Fruit fly (Drosophila melanogaster) whole organism, prepupa: ENCODE measurements around the gene uncNacbeta.
A peak's percentile ranks its signal among the peaks of the same experiment; 100 is the strongest.

ENCODE experiments used
- Blimp-1 ChIP-seq: fragments of 200-800 bp; sonication (Bioruptor generic); optimal IDR thresholded peaks from 3 replicates; lab custom pipeline; 2017; ENCODE audit warnings: missing biosample characterization, missing genetic modification characterization, mild to moderate bottlenecking, moderate library complexity, missing genetic modification reagents
- CG10631 ChIP-seq: fragments of 200-800 bp; sonication (Bioruptor generic); optimal IDR thresholded peaks from 2 replicates; lab custom pipeline; 2016; ENCODE audit warnings: missing biosample characterization, missing genetic modification characterization
- CG11294 ChIP-seq: fragments of 200-800 bp; sonication (Bioruptor generic); IDR thresholded peaks from 2 replicates; pipeline ENCODE4 v1.3.6; 2022; ENCODE audit warnings: missing biosample characterization, missing genetic modification characterization
- CG11762 ChIP-seq: fragments of 200-800 bp; sonication (Bioruptor generic); optimal IDR thresholded peaks from 3 replicates; lab custom pipeline; 2016; ENCODE audit warnings: missing biosample characterization, missing genetic modification characterization; ENCODE audit not compliant: insufficient read depth
- CG11902 ChIP-seq: fragments of 200-800 bp; sonication (Bioruptor generic); optimal IDR thresholded peaks from 3 replicates; lab custom pipeline; 2016; ENCODE audit warnings: missing biosample characterization, missing genetic modification characterization
- CG1621 ChIP-seq: fragments of 200-800 bp; sonication (Bioruptor generic); optimal IDR thresholded peaks from 3 replicates; lab custom pipeline; 2018; ENCODE audit warnings: missing biosample characterization, mild to moderate bottlenecking, missing genetic modification characterization
- CG16779 ChIP-seq: fragments of 200-800 bp; sonication (Bioruptor generic); optimal IDR thresholded peaks from 3 replicates; lab custom pipeline; 2017; ENCODE audit warnings: missing biosample characterization, mild to moderate bottlenecking, missing genetic modification characterization
- CG3032 ChIP-seq: fragments of 200-800 bp; optimal IDR thresholded peaks from 2 replicates; lab custom pipeline; 2019; ENCODE audit warnings: missing biosample characterization, mild to moderate bottlenecking, missing genetic modification characterization, moderate library complexity
- CG31627 ChIP-seq: fragments of 200-800 bp; sonication (Bioruptor generic); optimal IDR thresholded peaks from 3 replicates; lab custom pipeline; 2016; ENCODE audit warnings: missing biosample characterization, missing genetic modification characterization
- CG32006 ChIP-seq: fragments of 200-800 bp; sonication (Bioruptor generic); optimal IDR thresholded peaks from 3 replicates; lab custom pipeline; 2017; ENCODE audit warnings: missing biosample characterization, mild to moderate bottlenecking, missing genetic modification characterization
- CG34406 ChIP-seq: fragments of 200-800 bp; sonication (Bioruptor generic); optimal IDR thresholded peaks from 3 replicates; lab custom pipeline; 2016; ENCODE audit warnings: missing biosample characterization, missing genetic modification characterization
- CG3919 ChIP-seq: fragments of 200-800 bp; sonication (Bioruptor generic); optimal IDR thresholded peaks from 3 replicates; lab custom pipeline; 2016; ENCODE audit warnings: missing biosample characterization, missing genetic modification characterization
- CG4318 ChIP-seq: fragments of 200-800 bp; sonication (Bioruptor generic); optimal IDR thresholded peaks from 3 replicates; lab custom pipeline; 2017; ENCODE audit warnings: missing biosample characterization, mild to moderate bottlenecking, missing genetic modification characterization
- CG6163 ChIP-seq: fragments of 200-800 bp; sonication (Bioruptor generic); IDR thresholded peaks from 3 replicates; pipeline ENCODE4 v1.3.6; 2022; ENCODE audit warnings: missing biosample characterization, missing genetic modification characterization
- CG6276 ChIP-seq: fragments of 200-800 bp; sonication (Bioruptor generic); optimal IDR thresholded peaks from 2 replicates; lab custom pipeline; 2017; ENCODE audit warnings: missing biosample characterization, mild to moderate bottlenecking, missing genetic modification characterization
- CG6854 ChIP-seq: fragments of 200-800 bp; sonication (Bioruptor generic); optimal IDR thresholded peaks from 2 replicates; lab custom pipeline; 2017; ENCODE audit warnings: missing biosample characterization, mild to moderate bottlenecking, missing genetic modification characterization
- CG7368 ChIP-seq: fragments of 200-800 bp; sonication (Bioruptor generic); optimal IDR thresholded peaks from 3 replicates; lab custom pipeline; 2016; ENCODE audit warnings: missing biosample characterization, missing genetic modification characterization
- CG8119 ChIP-seq: fragments of 200-800 bp; sonication (Bioruptor generic); IDR thresholded peaks from 3 replicates; pipeline ENCODE4 v1.3.6; 2022; ENCODE audit warnings: missing biosample characterization, missing genetic modification characterization
- CG8319 ChIP-seq: fragments of 200-800 bp; sonication (Bioruptor generic); optimal IDR thresholded peaks from 3 replicates; lab custom pipeline; 2016; ENCODE audit warnings: missing biosample characterization, missing genetic modification characterization
- CG8632 ChIP-seq: fragments of 200-800 bp; sonication (Bioruptor generic); optimal IDR thresholded peaks from 3 replicates; lab custom pipeline; 2016; ENCODE audit warnings: missing biosample characterization, missing genetic modification characterization
- CG9139 ChIP-seq: fragments of 200-800 bp; sonication (Bioruptor generic); optimal IDR thresholded peaks from 3 replicates; lab custom pipeline; 2017; ENCODE audit warnings: missing biosample characterization, mild to moderate bottlenecking, missing genetic modification characterization
- Eip75B ChIP-seq: fragments of 200-800 bp; sonication (Bioruptor generic); optimal IDR thresholded peaks from 3 replicates; lab custom pipeline; 2016; ENCODE audit warnings: missing biosample characterization, missing genetic modification characterization
- Eip78C ChIP-seq: fragments of 200-800 bp; sonication (Bioruptor generic); peaks from one replicate; lab custom pipeline; 2016; ENCODE audit warnings: missing biosample characterization, missing genetic modification characterization
- Ets96B ChIP-seq: fragments of 200-800 bp; optimal IDR thresholded peaks from 2 replicates; lab custom pipeline; 2019; ENCODE audit warnings: missing biosample characterization, mild to moderate bottlenecking, missing genetic modification characterization, moderate library complexity
- Gug ChIP-seq: fragments of 200-800 bp; sonication (Bioruptor generic); IDR thresholded peaks from 2 replicates; pipeline ENCODE4 v1.3.6; 2022; ENCODE audit warnings: missing biosample characterization, missing genetic modification characterization
- Hr38 ChIP-seq: sonication (Bioruptor generic); optimal IDR thresholded peaks from 2 replicates; lab custom pipeline; 2016; ENCODE audit warnings: missing biosample characterization, missing genetic modification characterization
- Hr4 ChIP-seq: fragments of 200-800 bp; sonication (Bioruptor generic); optimal IDR thresholded peaks from 3 replicates; lab custom pipeline; 2016; ENCODE audit warnings: missing biosample characterization, missing genetic modification characterization
- Lpt ChIP-seq: fragments of 200-800 bp; sonication (Bioruptor generic); optimal IDR thresholded peaks from 3 replicates; lab custom pipeline; 2016; ENCODE audit warnings: missing biosample characterization, missing genetic modification characterization
- Met ChIP-seq: fragments of 200-800 bp; sonication (Bioruptor generic); optimal IDR thresholded peaks from 3 replicates; lab custom pipeline; 2016; ENCODE audit warnings: missing biosample characterization, missing genetic modification characterization
- OdsH ChIP-seq: fragments of 200-800 bp; sonication (Bioruptor generic); optimal IDR thresholded peaks from 3 replicates; lab custom pipeline; 2016; ENCODE audit warnings: missing biosample characterization, missing genetic modification characterization
- Smox ChIP-seq: fragments of 200-800 bp; sonication (Bioruptor generic); optimal IDR thresholded peaks from 3 replicates; lab custom pipeline; 2016; ENCODE audit warnings: missing biosample characterization, missing genetic modification characterization
- Sox102F ChIP-seq: fragments of 200-800 bp; sonication (Bioruptor generic); optimal IDR thresholded peaks from 2 replicates; lab custom pipeline; 2016; ENCODE audit warnings: missing biosample characterization, mild to moderate bottlenecking, missing genetic modification characterization
- Sox14 ChIP-seq: fragments of 200-800 bp; sonication (Bioruptor generic); optimal IDR thresholded peaks from 3 replicates; lab custom pipeline; 2016; ENCODE audit warnings: missing biosample characterization, missing genetic modification characterization
- Sox15 ChIP-seq: fragments of 200-800 bp; sonication (Bioruptor generic); optimal IDR thresholded peaks from 3 replicates; lab custom pipeline; 2016; ENCODE audit warnings: missing biosample characterization, missing genetic modification characterization
- acj6 ChIP-seq: fragments of 200-800 bp; sonication (Bioruptor generic); optimal IDR thresholded peaks from 3 replicates; lab custom pipeline; 2016; ENCODE audit warnings: missing biosample characterization, missing genetic modification characterization
- eg ChIP-seq: fragments of 200-800 bp; sonication (Bioruptor generic); IDR thresholded peaks from 3 replicates; pipeline ENCODE4 v1.3.6; 2022; ENCODE audit warnings: missing biosample characterization, missing genetic modification characterization
- esn ChIP-seq: fragments of 200-800 bp; sonication (Bioruptor generic); optimal IDR thresholded peaks from 2 replicates; lab custom pipeline; 2016; ENCODE audit warnings: missing biosample characterization, mild to moderate bottlenecking, missing genetic modification characterization, moderate library complexity
- fd59A ChIP-seq: fragments of 200-800 bp; sonication (Bioruptor generic); optimal IDR thresholded peaks from 2 replicates; lab custom pipeline; 2017; ENCODE audit warnings: missing biosample characterization, mild to moderate bottlenecking, missing genetic modification characterization, missing genetic modification reagents
- fd85E ChIP-seq: fragments of 200-800 bp; sonication (Bioruptor generic); optimal IDR thresholded peaks from 3 replicates; lab custom pipeline; 2016; ENCODE audit warnings: missing biosample characterization, missing genetic modification characterization
- lz ChIP-seq: fragments of 200-800 bp; sonication (Bioruptor generic); optimal IDR thresholded peaks from 3 replicates; lab custom pipeline; 2016; ENCODE audit warnings: missing biosample characterization, missing genetic modification characterization
- net ChIP-seq: fragments of 200-800 bp; sonication (Bioruptor generic); optimal IDR thresholded peaks from 3 replicates; lab custom pipeline; 2016; ENCODE audit warnings: missing biosample characterization, missing genetic modification characterization
- pdm3 ChIP-seq: fragments of 200-800 bp; sonication (Bioruptor generic); optimal IDR thresholded peaks from 3 replicates; lab custom pipeline; 2016; ENCODE audit warnings: missing biosample characterization, missing genetic modification characterization
- spab ChIP-seq: fragments of 200-800 bp; sonication (Bioruptor generic); optimal IDR thresholded peaks from 2 replicates; lab custom pipeline; 2017; ENCODE audit warnings: missing biosample characterization, mild to moderate bottlenecking, missing genetic modification characterization, missing genetic modification reagents
- ss ChIP-seq, 2 experiments: fragments of 200-800 bp; sonication (Bioruptor generic); optimal IDR thresholded peaks; 2 replicates in 1 of 2; 3 replicates in 1 of 2; lab custom pipeline; 2017 to 2018; ENCODE audit warnings: mild to moderate bottlenecking in 2 of 2, missing biosample characterization in 2 of 2, missing genetic modification characterization in 2 of 2, moderate library complexity in 1 of 2
- svp ChIP-seq: fragments of 200-800 bp; sonication (Bioruptor generic); peaks from one replicate; lab custom pipeline; 2016; ENCODE audit warnings: missing biosample characterization, missing genetic modification characterization
- topi ChIP-seq: fragments of 200-800 bp; sonication (Bioruptor generic); optimal IDR thresholded peaks from 3 replicates; lab custom pipeline; 2016; ENCODE audit warnings: missing biosample characterization, missing genetic modification characterization

Gene uncNacbeta

dm6 chr2L:559770-560567 is 3.6 kb downstream of the uncNacbeta start, which contains the start of gene rempA:
Gene rempA, minus strand, starts transcription at chr2L:560310.
- no peak for TF ChIP-seq CG9139
- peak; percentile 65 for TF ChIP-seq CG1621 (tag; lab: Kevin White, UChicago)

DNA sequence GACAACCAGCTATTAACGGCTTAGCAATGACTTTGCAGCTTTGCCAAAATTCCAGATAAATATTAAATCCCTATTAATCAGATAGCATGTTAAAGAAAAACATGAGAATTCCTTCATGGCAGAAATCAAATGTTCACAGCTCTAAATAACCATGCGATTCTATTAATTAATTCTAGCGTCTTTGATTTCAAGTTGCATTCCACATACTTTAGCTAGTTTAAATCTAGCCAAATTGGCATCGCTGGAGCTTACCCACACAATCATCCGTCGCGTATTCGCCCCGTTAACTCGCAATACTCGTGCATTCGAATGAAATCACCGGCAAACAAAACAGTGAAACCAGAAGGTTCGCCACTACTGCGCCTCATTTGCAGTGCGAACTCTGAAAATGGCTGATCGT is 4.3 kb downstream of the uncNacbeta start, which contains the start of gene Tspo:
Gene Tspo (plus strand): TSS at position 302 of the 400 bp plus-strand sequence.
- TF ChIP-seq svp (GFP tag; lab: Kevin White, UChicago) (peak; percentile 71), CG3032 (tag; lab: Kevin White, UChicago) (no peak), ss (GFP tag; optimal IDR thresholded peaks at IDR 0.05; lab: Kevin White, UChicago) (peak; percentile 28 to 58), CG8119 (no peak), Eip75B (GFP tag; lab: Kevin White, UChicago) (no peak), Sox14 (peak; percentile 4), CG1621 (tag; lab: Kevin White, UChicago) (peak; percentile 63), Eip78C (GFP tag; lab: Kevin White, UChicago) (peak; percentile 65)

dm6 chr2L:552432-552929 is 11.1 kb downstream of the uncNacbeta start, which contains the start of gene Ets21C:
Gene Ets21C, minus strand, starts transcription at chr2L:552923.
- TF ChIP-seq Eip78C (GFP tag; lab: Kevin White, UChicago) (peak; percentile 82), CG4318 (GFP tag; lab: Kevin White, UChicago) (no peak), Ets96B (tag; lab: Kevin White, UChicago) (peak; percentile 6), CG8632 (no peak), CG34406 (GFP tag; lab: Kevin White, UChicago) (no peak), CG8119 (peak; percentile 71; the same call in 2 of the 3 replicates), CG6163 (GFP tag; lab: Robert Waterston, UW) (peak; percentile 66; the same call in 2 of the 3 replicates), eg (GFP tag; lab: Robert Waterston, UW) (peak; percentile 57; the same call in 1 of the 3 replicates), CG16779 (tag; lab: Kevin White, UChicago) (peak; percentile 79), Sox14 (no peak), fd59A (GFP tag; lab: Kevin White, UChicago) (no peak), CG6854 (GFP tag; lab: Kevin White, UChicago) (peak; percentile 92), OdsH (GFP tag; lab: Kevin White, UChicago) (no peak), CG11902 (GFP tag; lab: Kevin White, UChicago) (no peak), fd85E (GFP tag; lab: Kevin White, UChicago) (no peak), Sox15 (no peak), Met (GFP tag; lab: Kevin White, UChicago) (no peak), Hr38 (GFP tag; lab: Kevin White, UChicago) (no peak), CG11762 (no peak), Blimp-1 (GFP tag; lab: Kevin White, UChicago) (no peak), lz (no peak), esn (peak; percentile 8), CG31627 (GFP tag; lab: Kevin White, UChicago) (no peak), CG32006 (no peak), CG10631 (GFP tag; lab: Kevin White, UChicago) (no peak), CG8319 (GFP tag; lab: Kevin White, UChicago) (no peak), Sox102F (GFP tag; lab: Kevin White, UChicago) (no peak), net (GFP tag; lab: Kevin White, UChicago) (peak; percentile 39), topi (GFP tag; lab: Kevin White, UChicago) (peak; percentile 21), CG7368 (GFP tag; lab: Kevin White, UChicago) (no peak), Gug (GFP tag; lab: Robert Waterston, UW) (no peak; the same call in 1 of the 2 replicates), pdm3 (GFP tag; lab: Kevin White, UChicago) (no peak), CG3919 (peak; percentile 24), acj6 (no peak), spab (no peak), CG9139 (peak; percentile 64), Smox (no peak), CG11294 (GFP tag; lab: Robert Waterston, UW) (no peak), ss (GFP tag; optimal IDR thresholded peaks at IDR 0.05; lab: Kevin White, UChicago) (peak; percentile 45 to 59), CG6276 (no peak), Hr4 (no peak), Lpt (peak; percentile 26)
